Fruit fly (Drosophila melanogaster) whole organism, embryonic: Measurements from ENCODE around the gene CG6000.
A peak's percentile ranks its signal among the peaks of the same experiment; 100 is the strongest.

Source experiments
- Bgb ChIP-seq: fragments of 200-800 bp; sonication (Bioruptor generic); IDR thresholded peaks from 2 replicates; pipeline ENCODE4 v1.3.6; 2022; ENCODE audit warnings: missing biosample characterization, missing genetic modification characterization; ENCODE audit not compliant: partially characterized antibody
- CG10267 ChIP-seq: fragments of 200-800 bp; sonication (Bioruptor generic); optimal IDR thresholded peaks from 2 replicates; lab custom pipeline; 2018; ENCODE audit warnings: missing biosample characterization, mild to moderate bottlenecking, missing genetic modification characterization, moderate library complexity
- CG10654 ChIP-seq: fragments of 200-800 bp; sonication (Bioruptor generic); optimal IDR thresholded peaks from 2 replicates; lab custom pipeline; 2016; ENCODE audit warnings: missing biosample characterization, missing genetic modification characterization
- CG11696 ChIP-seq: fragments of 200-800 bp; sonication (Bioruptor generic); IDR thresholded peaks from 2 replicates; pipeline ENCODE4 v1.3.6; 2022; ENCODE audit warnings: missing biosample characterization, missing genetic modification characterization
- CG12104 ChIP-seq: fragments of 200-800 bp; sonication (Bioruptor generic); optimal IDR thresholded peaks from 3 replicates; lab custom pipeline; 2016; ENCODE audit warnings: missing biosample characterization, missing genetic modification characterization
- CG12744 ChIP-seq: fragments of 200-800 bp; sonication (Bioruptor generic); optimal IDR thresholded peaks from 2 replicates; lab custom pipeline; 2016; ENCODE audit warnings: missing biosample characterization, missing genetic modification characterization
- CG12942 ChIP-seq: fragments of 200-800 bp; sonication (Bioruptor generic); optimal IDR thresholded peaks from 3 replicates; lab custom pipeline; 2016; ENCODE audit warnings: missing biosample characterization, missing genetic modification characterization
- CG15514 ChIP-seq: fragments of 200-800 bp; sonication (Bioruptor generic); optimal IDR thresholded peaks from 3 replicates; lab custom pipeline; 2017; ENCODE audit warnings: missing biosample characterization, missing genetic modification characterization, mild to moderate bottlenecking, moderate library complexity, missing genetic modification reagents
- CG17359 ChIP-seq: fragments of 200-800 bp; sonication (Bioruptor generic); optimal IDR thresholded peaks from 3 replicates; lab custom pipeline; 2018; ENCODE audit warnings: missing biosample characterization, mild to moderate bottlenecking, missing genetic modification characterization, moderate library complexity
- CG3065 ChIP-seq: fragments of 200-800 bp; sonication (Bioruptor generic); optimal IDR thresholded peaks from 2 replicates; lab custom pipeline; 2016; ENCODE audit warnings: missing biosample characterization, missing genetic modification characterization
- CG4282 ChIP-seq: fragments of 200-800 bp; sonication (Bioruptor generic); optimal IDR thresholded peaks from 2 replicates; lab custom pipeline; 2016; ENCODE audit warnings: missing biosample characterization, missing genetic modification characterization
- CG43689 ChIP-seq: fragments of 200-800 bp; sonication (Bioruptor generic); IDR thresholded peaks from 2 replicates; pipeline ENCODE4 v1.3.6; 2022; ENCODE audit warnings: missing biosample characterization, missing genetic modification characterization
- CG7839 ChIP-seq: fragments of 200-800 bp; sonication (Bioruptor generic); optimal IDR thresholded peaks from 3 replicates; lab custom pipeline; 2018; ENCODE audit warnings: missing biosample characterization, mild to moderate bottlenecking, missing genetic modification characterization, moderate library complexity
- CG8290 ChIP-seq, 3 experiments: fragments of 200-800 bp; sonication (Bioruptor generic); optimal IDR thresholded peaks; 2 replicates each; lab custom pipeline; 2016 to 2019; ENCODE audit warnings: missing biosample characterization in 3 of 3, missing genetic modification characterization in 3 of 3, mild to moderate bottlenecking in 2 of 3, moderate library complexity in 1 of 3
- CG8765 ChIP-seq: fragments of 200-800 bp; sonication (Bioruptor generic); IDR thresholded peaks from 2 replicates; pipeline ENCODE4 v1.3.6; 2022; ENCODE audit warnings: missing biosample characterization, missing genetic modification characterization
- CG9437 ChIP-seq: fragments of 200-800 bp; sonication (Bioruptor generic); optimal IDR thresholded peaks from 2 replicates; lab custom pipeline; 2018; ENCODE audit warnings: missing biosample characterization, mild to moderate bottlenecking, missing genetic modification characterization
- CG9932 ChIP-seq: fragments of 200-800 bp; sonication (Bioruptor generic); IDR thresholded peaks from 2 replicates; pipeline ENCODE4 v1.3.6; 2022; ENCODE audit warnings: missing biosample characterization, missing genetic modification characterization
- CHES-1-like ChIP-seq: fragments of 200-800 bp; sonication (Bioruptor generic); optimal IDR thresholded peaks from 2 replicates; lab custom pipeline; 2016; ENCODE audit warnings: missing biosample characterization, missing genetic modification characterization
- Fer1 ChIP-seq: fragments of 200-800 bp; sonication (Bioruptor generic); optimal IDR thresholded peaks from 2 replicates; lab custom pipeline; 2017; ENCODE audit warnings: missing biosample characterization, mild to moderate bottlenecking, missing genetic modification characterization
- Gug ChIP-seq: fragments of 200-800 bp; sonication (Bioruptor generic); IDR thresholded peaks from 4 replicates; pipeline ENCODE4 v1.3.6; 2022; ENCODE audit warnings: missing biosample characterization, missing genetic modification characterization
- H2.0 ChIP-seq: fragments of 200-800 bp; sonication (Bioruptor generic); IDR thresholded peaks from 2 replicates; pipeline ENCODE4 v1.3.6; 2022; ENCODE audit warnings: missing biosample characterization, missing genetic modification characterization
- HmgD ChIP-seq: fragments of 200-800 bp; sonication (Bioruptor generic); optimal IDR thresholded peaks from 3 replicates; lab custom pipeline; 2016; ENCODE audit warnings: missing biosample characterization, missing genetic modification characterization
- Hr78 ChIP-seq, 2 experiments: fragments of 200-800 bp in 1 of 2; fragments of >200 bp in 1 of 2; sonication (Bioruptor generic) in 1 of 2; optimal IDR thresholded peaks; 2 replicates each; lab custom pipeline; 2017 to 2019; ENCODE audit warnings: missing biosample characterization in 2 of 2, missing genetic modification characterization in 2 of 2, mild to moderate bottlenecking in 1 of 2, moderate library complexity in 1 of 2
- NK7.1 ChIP-seq: fragments of 200-800 bp; sonication (Bioruptor generic); optimal IDR thresholded peaks from 3 replicates; lab custom pipeline; 2016; ENCODE audit warnings: missing biosample characterization, missing genetic modification characterization
- Nf-YA ChIP-seq: fragments of 200-800 bp; sonication (Bioruptor generic); IDR thresholded peaks from 2 replicates; pipeline ENCODE4 v1.3.6; 2022; ENCODE audit warnings: missing biosample characterization, missing genetic modification characterization
- Sox102F ChIP-seq: fragments of 200-800 bp; sonication (Bioruptor generic); optimal IDR thresholded peaks from 2 replicates; lab custom pipeline; 2018; ENCODE audit warnings: missing biosample characterization, mild to moderate bottlenecking, missing genetic modification characterization, moderate library complexity
- btn ChIP-seq: fragments of 200-800 bp; sonication (Bioruptor generic); optimal IDR thresholded peaks from 2 replicates; lab custom pipeline; 2016; ENCODE audit warnings: missing biosample characterization, missing genetic modification characterization
- chif ChIP-seq, 2 experiments: fragments of 200-800 bp; sonication (Bioruptor generic); optimal IDR thresholded peaks; 3 replicates each; lab custom pipeline; 2016; ENCODE audit warnings: missing biosample characterization in 2 of 2, missing genetic modification characterization in 2 of 2
- chn ChIP-seq: fragments of 200-800 bp; sonication (Bioruptor generic); optimal IDR thresholded peaks from 2 replicates; lab custom pipeline; 2016; ENCODE audit warnings: missing biosample characterization, missing genetic modification characterization
- fd64A ChIP-seq: fragments of 200-800 bp; sonication (Bioruptor generic); optimal IDR thresholded peaks from 3 replicates; lab custom pipeline; 2018; ENCODE audit warnings: missing biosample characterization, mild to moderate bottlenecking, missing genetic modification characterization
- ftz-f1 ChIP-seq: fragments of 200-800 bp; sonication (Bioruptor generic); optimal IDR thresholded peaks from 2 replicates; lab custom pipeline; 2016; ENCODE audit warnings: missing biosample characterization, missing genetic modification characterization
- gcm ChIP-seq: fragments of 200-800 bp; sonication (Bioruptor generic); optimal IDR thresholded peaks from 2 replicates; lab custom pipeline; 2019; ENCODE audit warnings: missing biosample characterization, mild to moderate bottlenecking, missing genetic modification characterization, moderate library complexity
- gro ChIP-seq: fragments of 200-800 bp; sonication (Bioruptor generic); optimal IDR thresholded peaks from 2 replicates; lab custom pipeline; 2016; ENCODE audit warnings: missing biosample characterization, missing genetic modification characterization
- gsb-n ChIP-seq: fragments of 200-800 bp; sonication (Bioruptor generic); optimal IDR thresholded peaks from 3 replicates; lab custom pipeline; 2018; ENCODE audit warnings: missing biosample characterization, mild to moderate bottlenecking, missing genetic modification characterization
- h ChIP-seq: fragments of >200 bp; optimal IDR thresholded peaks from 2 replicates; lab custom pipeline; 2017
- hb ChIP-seq: fragments of 200-800 bp; sonication (Bioruptor generic); IDR thresholded peaks from 3 replicates; pipeline ENCODE4 v1.3.6; 2022; ENCODE audit warnings: missing biosample characterization, missing genetic modification characterization; ENCODE audit not compliant: partially characterized antibody
- inv ChIP-seq: fragments of 200-800 bp; sonication (Bioruptor generic); IDR thresholded peaks from 2 replicates; pipeline ENCODE4 v1.3.6; 2022; ENCODE audit warnings: missing biosample characterization, missing genetic modification characterization; ENCODE audit not compliant: partially characterized antibody
- lmd ChIP-seq: fragments of 200-800 bp; sonication (Bioruptor generic); IDR thresholded peaks from 2 replicates; pipeline ENCODE4 v1.3.6; 2022; ENCODE audit warnings: missing biosample characterization, missing genetic modification characterization
- nom ChIP-seq: fragments of 200-800 bp; sonication (Bioruptor generic); optimal IDR thresholded peaks from 2 replicates; lab custom pipeline; 2017; ENCODE audit warnings: missing biosample characterization, missing genetic modification characterization, mild to moderate bottlenecking, moderate library complexity, missing genetic modification reagents
- pnt ChIP-seq: fragments of 200-800 bp; sonication (Bioruptor generic); optimal IDR thresholded peaks from 3 replicates; lab custom pipeline; 2016; ENCODE audit warnings: missing biosample characterization, missing genetic modification characterization
- ro ChIP-seq: fragments of 200-800 bp; sonication (Bioruptor generic); IDR thresholded peaks from 2 replicates; pipeline ENCODE4 v1.3.6; 2022; ENCODE audit warnings: missing biosample characterization, missing genetic modification characterization
- sd ChIP-seq: fragments of 200-800 bp; sonication (Bioruptor generic); optimal IDR thresholded peaks from 3 replicates; lab custom pipeline; 2018; ENCODE audit warnings: missing biosample characterization, mild to moderate bottlenecking, missing genetic modification characterization, moderate library complexity
- sens ChIP-seq: fragments of 200-800 bp; sonication (Bioruptor generic); peaks from one replicate; lab custom pipeline; 2016; ENCODE audit warnings: missing biosample characterization, missing genetic modification characterization
- sima ChIP-seq: fragments of 200-800 bp; sonication (Bioruptor generic); optimal IDR thresholded peaks from 2 replicates; lab custom pipeline; 2016; ENCODE audit warnings: missing biosample characterization, missing genetic modification characterization
- slp2 ChIP-seq: fragments of 200-800 bp; sonication (Bioruptor generic); optimal IDR thresholded peaks from 2 replicates; lab custom pipeline; 2016; ENCODE audit warnings: missing biosample characterization, missing genetic modification characterization
- sr ChIP-seq: fragments of 200-800 bp; sonication (Bioruptor generic); IDR thresholded peaks from 3 replicates; pipeline ENCODE4 v1.3.6; 2022; ENCODE audit warnings: missing biosample characterization, missing genetic modification characterization
- ssp ChIP-seq: fragments of 200-800 bp; sonication (Bioruptor generic); IDR thresholded peaks from 2 replicates; pipeline ENCODE4 v1.3.6; 2022; ENCODE audit warnings: missing biosample characterization, missing genetic modification characterization
- tap ChIP-seq: fragments of 200-800 bp; optimal IDR thresholded peaks from 3 replicates; lab custom pipeline; 2019; ENCODE audit warnings: missing biosample characterization, mild to moderate bottlenecking, missing genetic modification characterization, moderate library complexity
- tgo ChIP-seq: fragments of 200-800 bp; sonication (Bioruptor generic); IDR thresholded peaks from 3 replicates; pipeline ENCODE4 v1.3.6; 2022; ENCODE audit warnings: missing biosample characterization, missing genetic modification characterization
- trh ChIP-seq: fragments of 200-800 bp; sonication (Bioruptor generic); optimal IDR thresholded peaks from 2 replicates; lab custom pipeline; 2016; ENCODE audit warnings: missing biosample characterization, missing genetic modification characterization
- unc-4 ChIP-seq: fragments of 200-800 bp; sonication (Bioruptor generic); IDR thresholded peaks from 2 replicates; pipeline ENCODE4 v1.3.6; 2022; ENCODE audit warnings: missing biosample characterization, missing genetic modification characterization; ENCODE audit not compliant: partially characterized antibody
- zfh1 ChIP-seq: fragments of 200-800 bp; sonication (Bioruptor generic); IDR thresholded peaks from 3 replicates; pipeline ENCODE4 v1.3.6; 2022; ENCODE audit warnings: missing biosample characterization, missing genetic modification characterization

Gene CG6000

DNA sequence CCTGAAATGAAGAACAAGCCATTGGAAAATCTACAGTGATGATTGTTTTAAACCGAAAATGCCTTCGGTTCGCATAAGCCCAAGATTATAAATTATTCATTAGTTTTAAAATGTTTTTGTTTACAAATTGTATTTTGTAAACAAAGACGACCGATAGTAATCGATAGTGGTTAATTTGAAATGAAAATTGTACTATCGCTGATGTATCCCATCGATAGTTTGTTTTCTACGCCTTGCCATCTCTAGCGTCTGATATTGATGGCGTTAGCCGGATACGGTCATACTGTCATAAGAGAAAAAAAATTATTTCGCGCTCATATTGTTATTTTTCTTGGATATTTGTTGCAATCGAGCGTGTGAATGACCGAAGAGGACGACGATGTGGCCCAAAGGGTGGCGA, 3.9 kb downstream of the CG6000 start, which contains the start of gene SMC1 (continued):
- TF ChIP-seq Fer1 (GFP tag; lab: Kevin White, UChicago) = peak; percentile 51
- TF ChIP-seq slp2 (GFP tag; lab: Kevin White, UChicago) = peak; percentile 18
- peak; percentile 6 for TF ChIP-seq nom (GFP tag; lab: Kevin White, UChicago)
- TF ChIP-seq chn (GFP tag; lab: Kevin White, UChicago) = peak; percentile 10
- peak; percentile 51 for TF ChIP-seq CG8290 (GFP tag; optimal IDR thresholded peaks at IDR 0.05; lab: Kevin White, UChicago)
- peak in 1 of 2 experiments; percentile 83 for TF ChIP-seq CG8290 (tag; optimal IDR thresholded peaks at IDR 0.05; lab: Kevin White, UChicago)
- no peak for TF ChIP-seq lmd (GFP tag; lab: Robert Waterston, UW)
- TF ChIP-seq tap = no peak
- no peak for TF ChIP-seq CG17359 (tag; lab: Kevin White, UChicago)
- TF ChIP-seq chif (GFP tag; optimal IDR thresholded peaks at IDR 0.05; lab: Kevin White, UChicago) = peak in 1 of 2 experiments; percentile 5
- TF ChIP-seq unc-4 (GFP tag; lab: Robert Waterston, UW) = peak; percentile 99
- no peak for TF ChIP-seq sr (GFP tag; lab: Robert Waterston, UW)
- TF ChIP-seq ssp (GFP tag; lab: Robert Waterston, UW) = no peak
- TF ChIP-seq tgo = no peak
- no peak for TF ChIP-seq H2.0 (GFP tag; lab: Robert Waterston, UW)
- TF ChIP-seq gro (GFP tag; lab: Kevin White, UChicago) = peak; percentile 85
- TF ChIP-seq CG15514 = no peak
- peak; percentile 76 for TF ChIP-seq HmgD
- TF ChIP-seq CG43689 = no peak
- TF ChIP-seq sens (GFP tag; lab: Kevin White, UChicago) = peak; percentile 86
- TF ChIP-seq CG8765 = no peak
- TF ChIP-seq inv (GFP tag; lab: Robert Waterston, UW) = peak; percentile 100
- peak; percentile 100 for TF ChIP-seq Bgb (GFP tag; lab: Robert Waterston, UW)
- peak; percentile 99 for TF ChIP-seq hb
- no peak for TF ChIP-seq Hr78 (GFP tag; optimal IDR thresholded peaks at IDR 0.05; lab: Kevin White, UChicago)
- TF ChIP-seq CG10267 (tag; lab: Kevin White, UChicago) = peak; percentile 56
- no peak for TF ChIP-seq trh
- TF ChIP-seq Sox102F (GFP tag; lab: Kevin White, UChicago) = no peak
- no peak for TF ChIP-seq CG12104 (GFP tag; lab: Kevin White, UChicago)
- TF ChIP-seq zfh1 (GFP tag; lab: Robert Waterston, UW) = no peak
- TF ChIP-seq gsb-n (tag; lab: Kevin White, UChicago) = no peak
- peak; percentile 12 for TF ChIP-seq ftz-f1
- TF ChIP-seq CG9932 = no peak
- TF ChIP-seq CHES-1-like (GFP tag; lab: Kevin White, UChicago) = peak; percentile 81
- TF ChIP-seq gcm = no peak
- no peak for TF ChIP-seq pnt (GFP tag; lab: Kevin White, UChicago)
- no peak for TF ChIP-seq NK7.1
- no peak for TF ChIP-seq CG9437
- TF ChIP-seq sd (tag; lab: Kevin White, UChicago) = no peak
- TF ChIP-seq CG12942 (GFP tag; lab: Kevin White, UChicago) = peak; percentile 9
- peak; percentile 6 for TF ChIP-seq sima (GFP tag; lab: Kevin White, UChicago)
- no peak for TF ChIP-seq CG3065 (GFP tag; lab: Kevin White, UChicago)
- no peak for TF ChIP-seq ro (GFP tag; lab: Robert Waterston, UW)
- no peak for TF ChIP-seq Nf-YA (GFP tag; lab: Robert Waterston, UW)
- TF ChIP-seq CG7839 = no peak
- TF ChIP-seq CG12744 = peak; percentile 30
- no peak for TF ChIP-seq CG11696 (GFP tag; lab: Robert Waterston, UW)
- no peak for TF ChIP-seq btn (GFP tag; lab: Kevin White, UChicago)
- no peak for TF ChIP-seq CG4282 (GFP tag; lab: Kevin White, UChicago)
- TF ChIP-seq CG10654 = no peak
- TF ChIP-seq Gug (GFP tag; lab: Robert Waterston, UW) = peak; percentile 40; the same call in 1 of the 4 replicates
- no peak for TF ChIP-seq h (lab: Kevin White, UChicago)
- no peak for TF ChIP-seq fd64A (GFP tag; lab: Kevin White, UChicago)
